Worm (Caenorhabditis elegans) whole organism, midembryonic: ENCODE data around the gene C01G6.9.

Source experiments
- cog-1 ChIP-seq: sonication (generic microtip); optimal IDR thresholded peaks from 2 replicates; lab custom pipeline; 2016; ENCODE audit warnings: missing genetic modification characterization, missing compliant biosample characterization
- flt-1 ChIP-seq: fragments of 200-800 bp; sonication (Bioruptor generic); IDR thresholded peaks from 2 replicates; pipeline ENCODE4 v1.3.6; 2022; ENCODE audit warnings: missing genetic modification characterization, missing compliant biosample characterization
- ref-1 ChIP-seq: fragments of 200-800 bp; sonication (Bioruptor generic); conservative IDR thresholded peaks from 2 replicates; pipeline ENCODE4 v1.3.6; 2022; ENCODE audit warnings: missing genetic modification reagents, missing genetic modification characterization, missing compliant biosample characterization
- ztf-23 ChIP-seq: fragments of 200-800 bp; sonication (Bioruptor generic); IDR thresholded peaks from 2 replicates; pipeline ENCODE4 v1.3.6; 2022; ENCODE audit warnings: missing genetic modification reagents, missing genetic modification characterization, missing compliant biosample characterization
- ztf-29 ChIP-seq: fragments of 200-800 bp; sonication (Bioruptor generic); IDR thresholded peaks from 2 replicates; pipeline ENCODE4 v1.3.6; 2022; ENCODE audit warnings: missing genetic modification reagents, missing genetic modification characterization, missing compliant biosample characterization

- TF ChIP-seq ztf-23 (GFP tag; lab: Robert Waterston, UW) (no peak), cog-1 (tag; lab: Kevin White, UChicago) (no peak), ztf-29 (no peak), flt-1 (GFP tag; lab: Robert Waterston, UW) (no peak), ref-1 (GFP tag; lab: Robert Waterston, UW) (no peak)
Measured at ce11 chrII:9277153-9277552, 18.5 kb downstream of the C01G6.9 start.
